Worm (Caenorhabditis elegans): ENCODE results near the gene ceh-10.

ceh-10 gene

DNA sequence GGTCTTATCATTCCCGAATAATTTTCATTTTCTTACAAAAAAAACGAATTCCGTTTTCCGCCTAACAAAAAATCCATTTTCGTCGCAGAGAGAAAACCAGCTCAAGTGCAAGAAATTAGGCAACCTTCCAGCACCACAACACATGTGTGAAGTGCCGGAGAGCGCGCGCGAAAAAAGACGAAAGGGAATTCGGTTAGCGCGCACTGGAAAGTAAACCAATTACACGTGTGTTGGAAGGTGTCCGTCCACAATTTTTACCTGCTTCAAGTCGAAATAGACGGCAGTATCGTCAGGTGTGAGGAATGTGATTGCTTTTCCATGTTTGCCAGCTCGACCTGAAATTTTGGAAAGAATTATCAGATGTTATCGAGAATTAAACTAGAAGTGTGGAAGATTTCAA, 35.8 kb downstream of the ceh-10 start:
- TF ChIP-seq ama-1 (optimal IDR thresholded peaks at IDR 0.05) (peak; percentile 26), vab-7 (GFP tag; IDR thresholded peaks at IDR 0.05) (0 out of 2 replicates have a peak, but pooled peaks have one; percentile 15), Y75B8A.6 (GFP tag; IDR thresholded peaks at IDR 0.05) (no peak), zip-11 (GFP tag; IDR thresholded peaks at IDR 0.05) (no peak), nhr-102 (tag; optimal IDR thresholded peaks at IDR 0.05) (no peak), F49E8.2 (tag; optimal IDR thresholded peaks at IDR 0.05; ENCODE audit: borderline replicate concordance) (no peak), lin-13 (GFP tag; optimal IDR thresholded peaks at IDR 0.05) (no peak), aha-1 (tag) (peak; percentile 80), ces-1 (GFP tag; optimal IDR thresholded peaks at IDR 0.05) (peak; percentile 39), nhr-237 (tag; optimal IDR thresholded peaks at IDR 0.05) (no peak)

- TF ChIP-seq dmd-6 (GFP tag; IDR thresholded peaks at IDR 0.05) (peak; percentile 71), mep-1 (tag; optimal IDR thresholded peaks at IDR 0.05) (peak; percentile 27), aha-1 (tag) (peak; percentile 68), hmg-1.1 (GFP tag; IDR thresholded peaks at IDR 0.05) (no peak), daf-16 (GFP tag; optimal IDR thresholded peaks at IDR 0.05) (peak in 1 of 2 experiments; percentile 1), daf-16 (tag; optimal IDR thresholded peaks at IDR 0.05) (peak; percentile 69), dve-1 (tag; optimal IDR thresholded peaks at IDR 0.05; ENCODE audit: insufficient read depth) (peak; percentile 84), hlh-30 (tag; optimal IDR thresholded peaks at IDR 0.05; ENCODE audit: insufficient read depth) (peak; percentile 7), tra-1 (GFP tag; IDR thresholded peaks at IDR 0.05) (peak; percentile 41; the same call in 1 of the 2 replicates), unc-62 (GFP tag; optimal IDR thresholded peaks at IDR 0.05 in 1 of 2) (peak in 1 of 2 experiments; percentile 88), unc-62 (tag; optimal IDR thresholded peaks at IDR 0.05) (no peak), mes-2 (tag; optimal IDR thresholded peaks at IDR 0.05; ENCODE audit: poor library complexity, severe bottlenecking) (peak; percentile 66), ceh-32 (tag; optimal IDR thresholded peaks at IDR 0.05; ENCODE audit: poor library complexity) (no peak), unc-130 (GFP tag; optimal IDR thresholded peaks at IDR 0.05) (no peak), mdl-1 (tag; optimal IDR thresholded peaks at IDR 0.05) (peak in 1 of 2 experiments; percentile 31), set-16 (GFP tag; IDR thresholded peaks at IDR 0.05) (peak; percentile 50), spr-1 (tag; optimal IDR thresholded peaks at IDR 0.05) (no peak), nhr-11 (tag; optimal IDR thresholded peaks at IDR 0.05) (peak; percentile 25), nhr-77 (tag; optimal IDR thresholded peaks at IDR 0.05) (peak; percentile 16), pqm-1 (tag; optimal IDR thresholded peaks at IDR 0.05) (peak; percentile 91), mxl-3 (GFP tag; optimal IDR thresholded peaks at IDR 0.05) (peak; percentile 63), lin-1 (GFP tag; IDR thresholded peaks at IDR 0.05) (0 out of 2 replicates have a peak, but pooled peaks have one; percentile 44), ces-1 (GFP tag; optimal IDR thresholded peaks at IDR 0.05) (no peak), Y48G9A.11 (GFP tag; IDR thresholded peaks at IDR 0.05) (no peak), F37D6.2 (tag; optimal IDR thresholded peaks at IDR 0.05) (no peak), hlh-11 (tag; optimal IDR thresholded peaks at IDR 0.05) (peak; percentile 82), lsy-2 (tag; optimal IDR thresholded peaks at IDR 0.05) (peak in 1 of 2 experiments; percentile 23), daf-12 (tag; optimal IDR thresholded peaks at IDR 0.05) (no peak), zfp-2 (tag; optimal IDR thresholded peaks at IDR 0.05) (no peak), nhr-28 (tag; optimal IDR thresholded peaks at IDR 0.05) (peak; percentile 92), lim-7 (GFP tag; IDR thresholded peaks at IDR 0.05) (no peak), ceh-20 (GFP tag; IDR thresholded peaks at IDR 0.05) (peak; percentile 13; the same call in 1 of the 2 replicates), ztf-7 (tag; optimal IDR thresholded peaks at IDR 0.05) (peak; percentile 16), aly-2 (tag; optimal IDR thresholded peaks at IDR 0.05) (no peak), dpl-1 (GFP tag; optimal IDR thresholded peaks at IDR 0.05) (peak; percentile 8)
Measured at ce11 chrIII:5835163-5835871, 36.5 kb downstream of the ceh-10 start.
